1 fruit fly cellular context compared by ENCODE assay signal in genomic region chr3L:21171905-21172304, dm6.
TF ChIP-seq lines count a peak whose summit lies in the region.

Gene Ac78C (minus strand): TSS chr3L:21171930.

TF ChIP-seq in whole organism, embryonic, 481 proteins besides CTCF, POLR2A, EP300 and RAD21 (continued from another document and continues in another):
- no peak for TF ChIP-seq dmrt11E (tag; optimal IDR thresholded peaks at IDR 0.05; lab: Kevin White, UChicago)
- no peak for TF ChIP-seq dan (GFP tag; IDR thresholded peaks at IDR 0.05; lab: Robert Waterston, UW)
- peak; percentile 88 for TF ChIP-seq Ptx1 (GFP tag; IDR thresholded peaks at IDR 0.05; lab: Robert Waterston, UW)
- peak; percentile 75 for TF ChIP-seq CG10274 (GFP tag; optimal IDR thresholded peaks at IDR 0.05; lab: Kevin White, UChicago)
- peak; percentile 64 for TF ChIP-seq tup (GFP tag; optimal IDR thresholded peaks at IDR 0.05; lab: Kevin White, UChicago)
- TF ChIP-seq btn (GFP tag; optimal IDR thresholded peaks at IDR 0.05; lab: Kevin White, UChicago) = peak; percentile 77
- peak; percentile 85 for TF ChIP-seq Nf-YA (GFP tag; IDR thresholded peaks at IDR 0.05; lab: Robert Waterston, UW)
- TF ChIP-seq Dbx (GFP tag; IDR thresholded peaks at IDR 0.05; lab: Robert Waterston, UW) = peak; percentile 92
- peak; percentile 32 for TF ChIP-seq Dref (GFP tag; IDR thresholded peaks at IDR 0.05; lab: Robert Waterston, UW)
- peak; percentile 84 for TF ChIP-seq CG17568 (GFP tag; optimal IDR thresholded peaks at IDR 0.05; lab: Kevin White, UChicago)
- peak; percentile 75 for TF ChIP-seq CG4730 (GFP tag; IDR thresholded peaks at IDR 0.05; lab: Robert Waterston, UW)
- TF ChIP-seq nerfin-1 (tag; optimal IDR thresholded peaks at IDR 0.05; lab: Kevin White, UChicago) = no peak
- peak; percentile 74 for TF ChIP-seq fd64A (GFP tag; optimal IDR thresholded peaks at IDR 0.05; lab: Kevin White, UChicago)
- peak; percentile 39; the same call in 1 of the 3 replicates for TF ChIP-seq jigr1 (GFP tag; IDR thresholded peaks at IDR 0.05; lab: Robert Waterston, UW)
- peak; percentile 81 for TF ChIP-seq CG14050 (GFP tag; IDR thresholded peaks at IDR 0.05; lab: Robert Waterston, UW)
- TF ChIP-seq CG4617 (GFP tag; optimal IDR thresholded peaks at IDR 0.05; lab: Kevin White, UChicago; ENCODE audit: borderline replicate concordance) = peak; percentile 7
- TF ChIP-seq tap (tag; optimal IDR thresholded peaks at IDR 0.05; lab: Kevin White, UChicago) = peak; percentile 76
- peak; percentile 22 for TF ChIP-seq CG3407 (GFP tag; optimal IDR thresholded peaks at IDR 0.05; lab: Kevin White, UChicago)
- TF ChIP-seq nerfin-2 (GFP tag; IDR thresholded peaks at IDR 0.05; lab: Robert Waterston, UW; ENCODE audit: partially characterized antibody) = peak; percentile 36; the same call in 1 of the 2 replicates
- TF ChIP-seq jing (GFP tag; optimal IDR thresholded peaks at IDR 0.05; lab: Kevin White, UChicago) = peak; percentile 55
- peak; percentile 58 for TF ChIP-seq CG3065 (GFP tag; optimal IDR thresholded peaks at IDR 0.05; lab: Kevin White, UChicago)
- no peak for TF ChIP-seq CG17829 (tag; optimal IDR thresholded peaks at IDR 0.05; lab: Kevin White, UChicago)
- TF ChIP-seq CG17186 (GFP tag; optimal IDR thresholded peaks at IDR 0.05; lab: Kevin White, UChicago) = peak; percentile 52
- peak; percentile 26; the same call in 1 of the 2 replicates for TF ChIP-seq Lim3 (GFP tag; IDR thresholded peaks at IDR 0.05; lab: Robert Waterston, UW)
- TF ChIP-seq CG12236 (GFP tag; optimal IDR thresholded peaks at IDR 0.05; lab: Kevin White, UChicago) = peak; percentile 11
- TF ChIP-seq Atf3 (GFP tag; optimal IDR thresholded peaks at IDR 0.05; lab: Kevin White, UChicago) = peak; percentile 71
- TF ChIP-seq NFAT (GFP tag; IDR thresholded peaks at IDR 0.05; lab: Robert Waterston, UW) = peak; percentile 95
- peak; percentile 67 for TF ChIP-seq CG9876 (GFP tag; optimal IDR thresholded peaks at IDR 0.05; lab: Kevin White, UChicago)
- peak; percentile 90 for TF ChIP-seq pb (GFP tag; optimal IDR thresholded peaks at IDR 0.05; lab: Kevin White, UChicago)
- TF ChIP-seq ATbp (GFP tag; optimal IDR thresholded peaks at IDR 0.05; lab: Kevin White, UChicago) = peak; percentile 80
- TF ChIP-seq tgo (GFP tag; IDR thresholded peaks at IDR 0.05; lab: Robert Waterston, UW) = peak; percentile 84
- TF ChIP-seq h (optimal IDR thresholded peaks at IDR 0.05; lab: Kevin White, UChicago) = no peak
- TF ChIP-seq gro (GFP tag; optimal IDR thresholded peaks at IDR 0.05; lab: Kevin White, UChicago) = peak; percentile 96
- TF ChIP-seq CG34376 (GFP tag; optimal IDR thresholded peaks at IDR 0.05; lab: Kevin White, UChicago) = peak; percentile 96
- no peak for TF ChIP-seq Tbp (GFP tag; optimal IDR thresholded peaks at IDR 0.05; lab: Kevin White, UChicago)
- TF ChIP-seq ewg (GFP tag; optimal IDR thresholded peaks at IDR 0.05; lab: Kevin White, UChicago) = peak; percentile 58
- TF ChIP-seq CG11398 (GFP tag; optimal IDR thresholded peaks at IDR 0.05; lab: Kevin White, UChicago) = peak; percentile 58
- peak; percentile 81 for TF ChIP-seq CG32772 (GFP tag; IDR thresholded peaks at IDR 0.05; lab: Robert Waterston, UW)
- peak; percentile 77; the same call in 1 of the 3 replicates for TF ChIP-seq CG2199 (GFP tag; IDR thresholded peaks at IDR 0.05; lab: Robert Waterston, UW)
- TF ChIP-seq HLH4C (GFP tag; IDR thresholded peaks at IDR 0.05; lab: Robert Waterston, UW; ENCODE audit: partially characterized antibody) = peak; percentile 57; the same call in 2 of the 3 replicates
- no peak for TF ChIP-seq twi (tag; optimal IDR thresholded peaks at IDR 0.05; lab: Kevin White, UChicago)
- TF ChIP-seq CG6175 (GFP tag; IDR thresholded peaks at IDR 0.05; lab: Robert Waterston, UW) = peak; percentile 82; the same call in 2 of the 3 replicates
- TF ChIP-seq CG2202 (tag; optimal IDR thresholded peaks at IDR 0.05; lab: Kevin White, UChicago) = no peak
- TF ChIP-seq CG4854 (GFP tag; optimal IDR thresholded peaks at IDR 0.05; lab: Kevin White, UChicago) = peak; percentile 80
- peak; percentile 94 for TF ChIP-seq sens (GFP tag; lab: Kevin White, UChicago)
- TF ChIP-seq CG8359 (GFP tag; optimal IDR thresholded peaks at IDR 0.05; lab: Kevin White, UChicago; ENCODE audit: borderline replicate concordance) = peak; percentile 16
- TF ChIP-seq az2 (GFP tag; optimal IDR thresholded peaks at IDR 0.05; lab: Kevin White, UChicago) = peak; percentile 66
- TF ChIP-seq pho (GFP tag; optimal IDR thresholded peaks at IDR 0.05; lab: Kevin White, UChicago) = peak; percentile 82
- peak; percentile 68 for TF ChIP-seq Rx (GFP tag; IDR thresholded peaks at IDR 0.05; lab: Robert Waterston, UW)
- peak; percentile 86 for TF ChIP-seq CG11247 (GFP tag; IDR thresholded peaks at IDR 0.05; lab: Robert Waterston, UW)
- peak; percentile 96 for TF ChIP-seq CG13894 (tag; optimal IDR thresholded peaks at IDR 0.05; lab: Kevin White, UChicago)
- TF ChIP-seq gt (GFP tag; IDR thresholded peaks at IDR 0.05; lab: Robert Waterston, UW) = peak; percentile 46; the same call in 1 of the 2 replicates
- no peak for TF ChIP-seq CG8290 (GFP tag; optimal IDR thresholded peaks at IDR 0.05; lab: Kevin White, UChicago)
- peak in 1 of 2 experiments; percentile 98 for TF ChIP-seq CG8290 (tag; optimal IDR thresholded peaks at IDR 0.05; lab: Kevin White, UChicago)
- peak; percentile 79 for TF ChIP-seq bcd (GFP tag; optimal IDR thresholded peaks at IDR 0.05; lab: Kevin White, UChicago)
- TF ChIP-seq Taf1 (GFP tag; IDR thresholded peaks at IDR 0.05; lab: Robert Waterston, UW) = peak; percentile 84
- peak; percentile 67; the same call in 1 of the 2 replicates for TF ChIP-seq chm (GFP tag; IDR thresholded peaks at IDR 0.05; lab: Robert Waterston, UW)
- TF ChIP-seq CG1024 (GFP tag; IDR thresholded peaks at IDR 0.05; lab: Robert Waterston, UW) = peak; percentile 49; the same call in 1 of the 2 replicates
- TF ChIP-seq CG13424 (tag; optimal IDR thresholded peaks at IDR 0.05; lab: Kevin White, UChicago) = peak; percentile 87
- peak; percentile 80 for TF ChIP-seq D19B (GFP tag; optimal IDR thresholded peaks at IDR 0.05; lab: Kevin White, UChicago)
- peak; percentile 93 for TF ChIP-seq NfI (GFP tag; optimal IDR thresholded peaks at IDR 0.05; lab: Kevin White, UChicago)
- TF ChIP-seq CG10431 (GFP tag; optimal IDR thresholded peaks at IDR 0.05; lab: Kevin White, UChicago) = no peak
- TF ChIP-seq zen2 (GFP tag; IDR thresholded peaks at IDR 0.05; lab: Robert Waterston, UW; ENCODE audit: partially characterized antibody) = no peak
- TF ChIP-seq gsb (GFP tag; IDR thresholded peaks at IDR 0.05; lab: Robert Waterston, UW) = peak; percentile 87
- peak; percentile 70; the same call in 1 of the 3 replicates for TF ChIP-seq CG7357 (GFP tag; IDR thresholded peaks at IDR 0.05; lab: Robert Waterston, UW)
- no peak for TF ChIP-seq sim (GFP tag; IDR thresholded peaks at IDR 0.05; lab: Robert Waterston, UW)
- TF ChIP-seq dimm (GFP tag; IDR thresholded peaks at IDR 0.05; lab: Robert Waterston, UW) = 0 out of 2 replicates have a peak, but pooled peaks have one; percentile 36
- TF ChIP-seq croc (GFP tag; conservative IDR thresholded peaks at IDR 0.05; lab: Robert Waterston, UW) = peak; percentile 51; the same call in 2 of the 3 replicates
- TF ChIP-seq fd3F (GFP tag; optimal IDR thresholded peaks at IDR 0.05; lab: Kevin White, UChicago) = peak; percentile 88
- TF ChIP-seq CG9727 (GFP tag; optimal IDR thresholded peaks at IDR 0.05; lab: Kevin White, UChicago) = peak; percentile 14
- TF ChIP-seq bbx (GFP tag; IDR thresholded peaks at IDR 0.05; lab: Robert Waterston, UW; ENCODE audit: partially characterized antibody) = peak; percentile 48; the same call in 1 of the 2 replicates
- peak; percentile 14 for TF ChIP-seq MESR4 (GFP tag; optimal IDR thresholded peaks at IDR 0.05; lab: Kevin White, UChicago)
- peak; percentile 64 for TF ChIP-seq CG12155 (GFP tag; optimal IDR thresholded peaks at IDR 0.05; lab: Kevin White, UChicago)
- peak; percentile 99 for TF ChIP-seq kah (GFP tag; optimal IDR thresholded peaks at IDR 0.05; lab: Kevin White, UChicago)
- peak; percentile 91 for TF ChIP-seq ind (GFP tag; optimal IDR thresholded peaks at IDR 0.05; lab: Kevin White, UChicago)
- TF ChIP-seq CG12769 (tag; optimal IDR thresholded peaks at IDR 0.05; lab: Kevin White, UChicago) = peak; percentile 97
- peak; percentile 70 for TF ChIP-seq CG15011 (GFP tag; optimal IDR thresholded peaks at IDR 0.05; lab: Kevin White, UChicago)
- no peak for TF ChIP-seq z (GFP tag; IDR thresholded peaks at IDR 0.05; lab: Robert Waterston, UW)
- TF ChIP-seq tin (GFP tag; optimal IDR thresholded peaks at IDR 0.05; lab: Kevin White, UChicago) = peak; percentile 79
- TF ChIP-seq Sox102F (GFP tag; optimal IDR thresholded peaks at IDR 0.05; lab: Kevin White, UChicago) = peak; percentile 77
- TF ChIP-seq amos (GFP tag; IDR thresholded peaks at IDR 0.05; lab: Robert Waterston, UW; ENCODE audit: partially characterized antibody) = peak; percentile 67; the same call in 1 of the 2 replicates
- TF ChIP-seq CG11696 (GFP tag; IDR thresholded peaks at IDR 0.05; lab: Robert Waterston, UW) = 0 out of 2 replicates have a peak, but pooled peaks have one; percentile 47
- TF ChIP-seq vvl (GFP tag; IDR thresholded peaks at IDR 0.05; lab: Robert Waterston, UW) = peak; percentile 95
- peak; percentile 53 for TF ChIP-seq Mes4 (GFP tag; optimal IDR thresholded peaks at IDR 0.05; lab: Kevin White, UChicago)
- TF ChIP-seq CG34224 (GFP tag; IDR thresholded peaks at IDR 0.05; lab: Robert Waterston, UW; ENCODE audit: partially characterized antibody) = peak; percentile 24; the same call in 1 of the 3 replicates
- no peak for TF ChIP-seq Doc3 (GFP tag; IDR thresholded peaks at IDR 0.05; lab: Robert Waterston, UW; ENCODE audit: partially characterized antibody)
- TF ChIP-seq en (GFP tag; optimal IDR thresholded peaks at IDR 0.05; lab: Kevin White, UChicago) = peak; percentile 60
- peak; percentile 62 for TF ChIP-seq CG8388 (GFP tag; optimal IDR thresholded peaks at IDR 0.05; lab: Kevin White, UChicago)
- TF ChIP-seq Gug (GFP tag; IDR thresholded peaks at IDR 0.05; lab: Robert Waterston, UW) = peak; percentile 90
- TF ChIP-seq Mrtf (GFP tag; IDR thresholded peaks at IDR 0.05; lab: Robert Waterston, UW) = peak; percentile 87
- peak; percentile 90 for TF ChIP-seq CG7839 (tag; optimal IDR thresholded peaks at IDR 0.05; lab: Kevin White, UChicago)
- peak; percentile 92 for TF ChIP-seq CG3281 (GFP tag; optimal IDR thresholded peaks at IDR 0.05; lab: Kevin White, UChicago)
- TF ChIP-seq zen (tag; optimal IDR thresholded peaks at IDR 0.05; lab: Kevin White, UChicago) = peak; percentile 39
- TF ChIP-seq ftz-f1 (GFP tag; optimal IDR thresholded peaks at IDR 0.05; lab: Kevin White, UChicago) = peak; percentile 36
- TF ChIP-seq CG7928 (GFP tag; optimal IDR thresholded peaks at IDR 0.05; lab: Kevin White, UChicago) = peak; percentile 65
- peak; percentile 30 for TF ChIP-seq NC2α (GFP tag; optimal IDR thresholded peaks at IDR 0.05; lab: Kevin White, UChicago)
- TF ChIP-seq lov (optimal IDR thresholded peaks at IDR 0.05; lab: Kevin White, UChicago) = no peak
- TF ChIP-seq lov (GFP tag; IDR thresholded peaks at IDR 0.05; lab: Robert Waterston, UW) = peak; percentile 56; the same call in 1 of the 3 replicates
- TF ChIP-seq CG5180 (GFP tag; optimal IDR thresholded peaks at IDR 0.05; lab: Kevin White, UChicago) = peak; percentile 93
- peak; percentile 68 for TF ChIP-seq CG14667 (GFP tag; IDR thresholded peaks at IDR 0.05; lab: Robert Waterston, UW)
- peak; percentile 61; the same call in 1 of the 2 replicates for TF ChIP-seq Oaz (GFP tag; IDR thresholded peaks at IDR 0.05; lab: Robert Waterston, UW)
- TF ChIP-seq Neu2 (GFP tag; optimal IDR thresholded peaks at IDR 0.05; lab: Kevin White, UChicago; ENCODE audit: borderline replicate concordance) = peak; percentile 7
- TF ChIP-seq fd102C (GFP tag; optimal IDR thresholded peaks at IDR 0.05; lab: Kevin White, UChicago) = no peak
- TF ChIP-seq trh (GFP tag; optimal IDR thresholded peaks at IDR 0.05; lab: Kevin White, UChicago) = peak; percentile 42
- TF ChIP-seq schlank (tag; optimal IDR thresholded peaks at IDR 0.05; lab: Kevin White, UChicago) = peak; percentile 92
- TF ChIP-seq CG9817 (tag; optimal IDR thresholded peaks at IDR 0.05; lab: Kevin White, UChicago) = peak; percentile 92
- TF ChIP-seq wdn (GFP tag; IDR thresholded peaks at IDR 0.05; lab: Robert Waterston, UW) = peak; percentile 90
- TF ChIP-seq ro (GFP tag; IDR thresholded peaks at IDR 0.05; lab: Robert Waterston, UW) = peak; percentile 43
- peak; percentile 80 for TF ChIP-seq cwo (GFP tag; optimal IDR thresholded peaks at IDR 0.05; lab: Kevin White, UChicago)
- peak; percentile 76 for TF ChIP-seq Bdp1 (GFP tag; optimal IDR thresholded peaks at IDR 0.05; lab: Kevin White, UChicago)
- TF ChIP-seq hkb (optimal IDR thresholded peaks at IDR 0.05; lab: Kevin White, UChicago) = no peak
- peak; percentile 88 for TF ChIP-seq hkb (GFP tag; IDR thresholded peaks at IDR 0.05; lab: Robert Waterston, UW)
- TF ChIP-seq CG8281 (tag; optimal IDR thresholded peaks at IDR 0.05; lab: Kevin White, UChicago) = peak; percentile 71
- TF ChIP-seq NK7.1 (GFP tag; optimal IDR thresholded peaks at IDR 0.05; lab: Kevin White, UChicago) = peak; percentile 83
- TF ChIP-seq Sry-δ (GFP tag; optimal IDR thresholded peaks at IDR 0.05; lab: Kevin White, UChicago) = peak; percentile 32
- TF ChIP-seq nmo (GFP tag; optimal IDR thresholded peaks at IDR 0.05; lab: Kevin White, UChicago) = peak; percentile 57
- peak; percentile 71 for TF ChIP-seq onecut (GFP tag; IDR thresholded peaks at IDR 0.05; lab: Robert Waterston, UW)
- peak; percentile 53 for TF ChIP-seq CG10321 (GFP tag; IDR thresholded peaks at IDR 0.05; lab: Robert Waterston, UW)
- TF ChIP-seq CG14860 (GFP tag; IDR thresholded peaks at IDR 0.05; lab: Robert Waterston, UW; ENCODE audit: partially characterized antibody) = no peak
- TF ChIP-seq Xrp1 (GFP tag; IDR thresholded peaks at IDR 0.05; lab: Robert Waterston, UW) = peak; percentile 83
- TF ChIP-seq CG4328 (GFP tag; optimal IDR thresholded peaks at IDR 0.05; lab: Kevin White, UChicago) = peak; percentile 90
- peak; percentile 72 for TF ChIP-seq CG10209 (GFP tag; optimal IDR thresholded peaks at IDR 0.05; lab: Kevin White, UChicago)
- peak; percentile 85 for TF ChIP-seq ems (GFP tag; optimal IDR thresholded peaks at IDR 0.05; lab: Kevin White, UChicago)
- no peak for TF ChIP-seq Spps (tag; optimal IDR thresholded peaks at IDR 0.05; lab: Kevin White, UChicago)
- TF ChIP-seq usp (GFP tag; optimal IDR thresholded peaks at IDR 0.05; lab: Kevin White, UChicago) = no peak
- peak; percentile 83 for TF ChIP-seq CG10366 (GFP tag; IDR thresholded peaks at IDR 0.05; lab: Robert Waterston, UW)
- TF ChIP-seq oc (tag; optimal IDR thresholded peaks at IDR 0.05; lab: Kevin White, UChicago) = no peak
